Worm (Caenorhabditis elegans): ENCODE results near the gene C13A10.2.

The C13A10.2 gene

DNA sequence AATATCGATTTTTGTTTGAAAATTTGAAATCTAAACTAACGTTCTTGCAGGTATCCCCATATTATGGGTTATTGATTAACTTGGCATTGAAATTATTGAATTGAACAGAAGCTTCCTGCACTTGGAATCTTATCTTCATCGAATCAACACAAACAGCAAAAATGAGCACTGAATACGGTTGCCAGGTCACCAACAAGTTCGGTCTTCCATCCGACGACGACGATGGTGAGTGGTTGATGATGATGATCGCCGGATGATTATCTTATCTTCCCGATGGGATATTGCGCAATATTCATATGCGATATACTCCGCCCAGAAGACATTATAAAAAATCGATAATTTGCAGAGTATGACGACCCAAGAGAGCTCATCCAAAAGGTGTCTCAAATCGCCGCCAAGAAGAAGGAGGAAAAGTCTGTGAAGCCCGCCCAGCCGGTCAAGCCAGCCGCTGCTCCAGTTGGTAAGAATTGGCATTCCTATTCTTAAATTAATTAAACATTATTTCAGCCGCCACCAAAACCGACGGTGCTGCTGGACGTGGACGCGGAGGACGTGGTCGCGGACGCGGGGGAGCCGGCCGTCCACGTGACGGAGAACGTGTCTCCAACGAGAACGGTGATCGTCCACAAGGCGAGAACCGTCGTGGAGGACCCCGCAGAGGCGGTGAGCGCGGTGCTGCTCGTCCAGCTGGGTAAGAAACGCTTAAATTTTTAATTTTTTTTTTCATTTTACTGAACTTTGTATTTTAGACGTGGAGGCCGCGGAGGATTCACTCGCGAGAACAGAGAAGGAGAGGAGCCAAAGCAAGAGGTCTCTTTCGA, 36.6 kb downstream of the C13A10.2 start, which contains the start of gene vig-1 (continued):
- no peak for TF ChIP-seq cebp-2 (GFP tag; IDR thresholded peaks at IDR 0.05)
- no peak for TF ChIP-seq akir-1 (GFP tag; optimal IDR thresholded peaks at IDR 0.05)
- TF ChIP-seq ceh-58 (GFP tag; IDR thresholded peaks at IDR 0.05): no peak
- peak; percentile 20; the same call in 1 of the 2 replicates for TF ChIP-seq F33H1.4 (GFP tag; IDR thresholded peaks at IDR 0.05)
- TF ChIP-seq pbrm-1 (GFP tag; IDR thresholded peaks at IDR 0.05): no peak
- TF ChIP-seq ccch-3 (GFP tag; optimal IDR thresholded peaks at IDR 0.05): no peak
- TF ChIP-seq repo-1 (tag; optimal IDR thresholded peaks at IDR 0.05): no peak
- no peak for TF ChIP-seq nhr-120 (GFP tag; IDR thresholded peaks at IDR 0.05)
- no peak for TF ChIP-seq hmg-20 (GFP tag; IDR thresholded peaks at IDR 0.05)
- no peak for TF ChIP-seq Y67H2A.10 (GFP tag; conservative IDR thresholded peaks at IDR 0.05)
- TF ChIP-seq nfya-1 (tag; optimal IDR thresholded peaks at IDR 0.05; ENCODE audit: borderline replicate concordance, insufficient read depth): no peak
- TF ChIP-seq F39B2.1 (GFP tag; IDR thresholded peaks at IDR 0.05): no peak
- TF ChIP-seq ekl-4 (GFP tag; IDR thresholded peaks at IDR 0.05): no peak; the same call in 1 of the 2 replicates
- no peak for TF ChIP-seq C06A6.2 (GFP tag; conservative IDR thresholded peaks at IDR 0.05)
- no peak for TF ChIP-seq lin-40 (tag; optimal IDR thresholded peaks at IDR 0.05)
- no peak for TF ChIP-seq rpc-1 (optimal IDR thresholded peaks at IDR 0.05)
- TF ChIP-seq rpc-1 (tag; optimal IDR thresholded peaks at IDR 0.05): no peak
- TF ChIP-seq madf-6 (GFP tag; IDR thresholded peaks at IDR 0.05): peak; percentile 8; the same call in 1 of the 2 replicates
- no peak for TF ChIP-seq dpl-1 (GFP tag; optimal IDR thresholded peaks at IDR 0.05)
- TF ChIP-seq xnd-1 (tag; optimal IDR thresholded peaks at IDR 0.05): no peak
- no peak for TF ChIP-seq C17E4.6 (GFP tag; IDR thresholded peaks at IDR 0.05)
- TF ChIP-seq Y56A3A.18 (GFP tag; IDR thresholded peaks at IDR 0.05): no peak
- TF ChIP-seq gei-17 (GFP tag; optimal IDR thresholded peaks at IDR 0.05): no peak
- TF ChIP-seq athp-1 (tag; optimal IDR thresholded peaks at IDR 0.05): peak; percentile 5
- TF ChIP-seq sea-2 (GFP tag; IDR thresholded peaks at IDR 0.05): no peak
- no peak for TF ChIP-seq lag-1 (GFP tag; IDR thresholded peaks at IDR 0.05)
- TF ChIP-seq unc-62 (GFP tag; optimal IDR thresholded peaks at IDR 0.05): no peak
- TF ChIP-seq him-1 (tag; optimal IDR thresholded peaks at IDR 0.05): no peak
- TF ChIP-seq lin-26 (GFP tag; IDR thresholded peaks at IDR 0.05): 0 out of 2 replicates have a peak, but pooled peaks have one; percentile 26
- TF ChIP-seq let-526 (GFP tag; IDR thresholded peaks at IDR 0.05): no peak
- no peak for TF ChIP-seq cebp-1 (GFP tag; IDR thresholded peaks at IDR 0.05)
- TF ChIP-seq cebp-1 (tag; optimal IDR thresholded peaks at IDR 0.05): peak; percentile 28
- no peak for TF ChIP-seq B0035.1 (tag; optimal IDR thresholded peaks at IDR 0.05)
- peak; percentile 59 for TF ChIP-seq B0336.3 (GFP tag; IDR thresholded peaks at IDR 0.05)
- peak; percentile 57; the same call in 1 of the 2 replicates for TF ChIP-seq Y53G8AR.9 (GFP tag; conservative IDR thresholded peaks at IDR 0.05)
- TF ChIP-seq nfya-2 (GFP tag; IDR thresholded peaks at IDR 0.05): no peak
- TF ChIP-seq snpc-1.1 (tag; optimal IDR thresholded peaks at IDR 0.05; ENCODE audit: insufficient read depth): no peak
- TF ChIP-seq ztf-28 (GFP tag; IDR thresholded peaks at IDR 0.05): no peak
- TF ChIP-seq attf-6 (GFP tag; IDR thresholded peaks at IDR 0.05): peak; percentile 12; the same call in 1 of the 2 replicates
- no peak for TF ChIP-seq nhr-90 (tag; optimal IDR thresholded peaks at IDR 0.05)
- TF ChIP-seq ceh-91 (GFP tag; IDR thresholded peaks at IDR 0.05): no peak
- TF ChIP-seq Y95B8A.8 (GFP tag; IDR thresholded peaks at IDR 0.05): no peak
- TF ChIP-seq Y53F4B.3 (GFP tag; IDR thresholded peaks at IDR 0.05): no peak
- TF ChIP-seq F23B12.7 (tag; optimal IDR thresholded peaks at IDR 0.05; ENCODE audit: insufficient read depth): no peak
- TF ChIP-seq lsy-27 (tag; optimal IDR thresholded peaks at IDR 0.05; ENCODE audit: borderline replicate concordance, insufficient read depth): no peak
- peak; percentile 27; the same call in 1 of the 2 replicates for TF ChIP-seq egl-44 (GFP tag; IDR thresholded peaks at IDR 0.05)
- no peak for TF ChIP-seq nfyb-1 (GFP tag; IDR thresholded peaks at IDR 0.05)
- TF ChIP-seq attf-3 (GFP tag; conservative IDR thresholded peaks at IDR 0.05): no peak
